Fruit fly (Drosophila melanogaster) whole organism, pupa: ENCODE measurements around the gene CG13947.

Source experiments
- CG15710 ChIP-seq: fragments of 200-800 bp; sonication (Bioruptor generic); optimal IDR thresholded peaks from 2 replicates; lab custom pipeline; 2018; ENCODE audit warnings: missing biosample characterization, mild to moderate bottlenecking, missing genetic modification characterization, moderate library complexity
- CG17806 ChIP-seq: fragments of 200-800 bp; sonication (Bioruptor generic); optimal IDR thresholded peaks from 2 replicates; lab custom pipeline; 2018; ENCODE audit warnings: missing biosample characterization, mild to moderate bottlenecking, missing genetic modification characterization, moderate library complexity
- CG8159 ChIP-seq: fragments of 200-800 bp; sonication (Bioruptor generic); optimal IDR thresholded peaks from 3 replicates; lab custom pipeline; 2018; ENCODE audit warnings: missing biosample characterization, mild to moderate bottlenecking, missing genetic modification characterization, moderate library complexity
- CG9948 ChIP-seq: fragments of 200-800 bp; sonication (Bioruptor generic); optimal IDR thresholded peaks from 2 replicates; lab custom pipeline; 2018; ENCODE audit warnings: missing biosample characterization, mild to moderate bottlenecking, missing genetic modification characterization, moderate library complexity
- D1 ChIP-seq: fragments of 200-800 bp; sonication (Bioruptor generic); optimal IDR thresholded peaks from 2 replicates; lab custom pipeline; 2018; ENCODE audit warnings: missing biosample characterization, mild to moderate bottlenecking, missing genetic modification characterization, moderate library complexity
- EcR ChIP-seq: fragments of 200-800 bp; sonication (Bioruptor generic); optimal IDR thresholded peaks from 3 replicates; lab custom pipeline; 2019; ENCODE audit warnings: missing biosample characterization, missing genetic modification characterization, mild to moderate bottlenecking, moderate library complexity, missing genetic modification reagents
- Pif1A ChIP-seq: fragments of 200-800 bp; sonication (Bioruptor generic); optimal IDR thresholded peaks from 3 replicates; lab custom pipeline; 2016; ENCODE audit warnings: missing biosample characterization, missing genetic modification characterization
- Pif1B ChIP-seq: fragments of 200-800 bp; sonication (Bioruptor generic); optimal IDR thresholded peaks from 3 replicates; lab custom pipeline; 2016; ENCODE audit warnings: missing biosample characterization, missing genetic modification characterization

DNA sequence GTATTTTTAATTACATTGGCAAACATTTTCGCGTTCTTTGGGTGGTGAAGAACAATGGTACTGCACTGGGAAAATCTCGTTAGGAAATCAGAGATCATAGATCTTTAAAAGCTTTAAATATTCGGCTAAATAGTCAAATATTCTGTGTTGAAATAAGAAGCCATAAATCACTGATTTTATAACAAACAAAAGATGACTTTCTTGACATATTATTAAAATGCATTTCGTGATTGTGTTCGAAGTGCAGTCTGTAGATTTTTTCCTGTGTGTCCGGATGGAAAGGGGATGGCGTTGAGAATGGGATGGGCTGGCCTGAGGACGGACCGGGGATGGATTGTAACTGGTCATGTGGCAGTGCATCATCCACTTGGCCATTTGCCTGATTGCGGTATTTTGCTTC, 46.9 kb upstream of the CG13947 start:
- TF ChIP-seq CG15710 (tag; lab: Kevin White, UChicago), result no peak
- no peak for TF ChIP-seq Pif1B (GFP tag; lab: Kevin White, UChicago)
- no peak for TF ChIP-seq CG8159 (tag; lab: Kevin White, UChicago)
- TF ChIP-seq D1 (tag; lab: Kevin White, UChicago), result no peak
- TF ChIP-seq CG17806, result no peak
- no peak for TF ChIP-seq Pif1A (GFP tag; lab: Kevin White, UChicago)
- TF ChIP-seq EcR (GFP tag; lab: Kevin White, UChicago), result no peak
- TF ChIP-seq CG9948 (tag; lab: Kevin White, UChicago), result no peak
